Fruit fly (Drosophila melanogaster) whole organism, pupa: ENCODE measurements around the gene WRNexo.

Experiments
- CG15710 ChIP-seq: fragments of 200-800 bp; sonication (Bioruptor generic); optimal IDR thresholded peaks from 2 replicates; lab custom pipeline; 2018; ENCODE audit warnings: missing biosample characterization, mild to moderate bottlenecking, missing genetic modification characterization, moderate library complexity
- CG17806 ChIP-seq: fragments of 200-800 bp; sonication (Bioruptor generic); optimal IDR thresholded peaks from 2 replicates; lab custom pipeline; 2018; ENCODE audit warnings: missing biosample characterization, mild to moderate bottlenecking, missing genetic modification characterization, moderate library complexity
- D1 ChIP-seq: fragments of 200-800 bp; sonication (Bioruptor generic); optimal IDR thresholded peaks from 2 replicates; lab custom pipeline; 2018; ENCODE audit warnings: missing biosample characterization, mild to moderate bottlenecking, missing genetic modification characterization, moderate library complexity
- fd96Ca ChIP-seq: fragments of 200-800 bp; sonication (Bioruptor generic); IDR thresholded peaks from 3 replicates; pipeline ENCODE4 v1.3.6; 2022; ENCODE audit warnings: missing biosample characterization, missing genetic modification characterization

DNA sequence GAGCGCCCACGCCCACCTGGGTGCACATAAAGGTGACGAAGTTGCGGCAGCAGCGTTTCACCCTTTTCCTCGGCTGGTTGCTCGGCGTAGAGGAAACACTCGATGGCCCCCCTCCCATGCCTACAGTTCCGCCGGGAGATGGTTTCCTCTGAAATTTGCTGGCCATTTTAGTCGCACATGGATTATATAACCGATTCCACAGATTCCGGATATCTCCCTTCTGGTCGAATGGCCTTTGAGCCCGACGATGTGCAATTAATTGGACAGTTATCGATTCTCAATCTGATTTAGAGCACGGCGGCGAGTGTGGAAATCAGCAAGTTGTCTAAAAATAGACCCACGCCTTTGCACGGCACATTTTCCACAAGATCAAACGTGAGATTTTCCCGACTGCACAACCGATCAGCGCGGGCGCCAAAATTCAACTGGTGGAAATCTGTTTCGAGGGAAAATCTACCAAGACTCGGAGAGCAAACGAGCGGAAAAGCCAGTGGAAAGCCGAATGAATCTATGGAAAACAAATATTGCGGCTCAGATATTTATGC is 45.3 kb upstream of the WRNexo start, which contains the start of gene CG10864:
- TF ChIP-seq CG15710 (tag; lab: Kevin White, UChicago) (no peak), D1 (tag; lab: Kevin White, UChicago) (no peak), fd96Ca (no peak), CG17806 (tag; lab: Kevin White, UChicago) (no peak)
